Worm (Caenorhabditis elegans) whole organism, L3 larva: ENCODE data around the gene C25E10.12.

Source experiments
- R02D3.7 ChIP-seq: fragments of 150-350 bp; optimal IDR thresholded peaks from 2 replicates; lab custom pipeline; 2014; ENCODE audit warnings: missing biosample characterization, missing genetic modification characterization
- ama-1 ChIP-seq: fragments of 150-350 bp; optimal IDR thresholded peaks from 2 replicates; lab custom pipeline; 2018
- ceh-28 ChIP-seq: fragments of 150-350 bp; optimal IDR thresholded peaks from 2 replicates; lab custom pipeline; 2014; ENCODE audit warnings: missing biosample characterization, missing genetic modification reagents, missing genetic modification characterization
- elt-2 ChIP-seq: sonication (generic microtip); optimal IDR thresholded peaks from 2 replicates; lab custom pipeline; 2016; ENCODE audit warnings: missing genetic modification reagents, mild to moderate bottlenecking, missing genetic modification characterization, missing compliant biosample characterization
- fos-1 ChIP-seq: fragments of 150-350 bp; optimal IDR thresholded peaks from 2 replicates; lab custom pipeline; 2014; ENCODE audit warnings: missing biosample characterization, missing genetic modification characterization
- lin-39 ChIP-seq: fragments of 150-350 bp; optimal IDR thresholded peaks from 2 replicates; lab custom pipeline; 2018; ENCODE audit warnings: missing biosample characterization, missing genetic modification reagents, missing genetic modification characterization
- mdl-1 ChIP-seq: fragments of 150-350 bp; optimal IDR thresholded peaks from 2 replicates; lab custom pipeline; 2014; ENCODE audit warnings: missing biosample characterization, missing genetic modification characterization
- nhr-23 ChIP-seq: fragments of 150-350 bp; optimal IDR thresholded peaks from 2 replicates; lab custom pipeline; 2014; ENCODE audit warnings: missing biosample characterization, missing genetic modification reagents, missing genetic modification characterization
- nhr-237 ChIP-seq: fragments of 150-350 bp; optimal IDR thresholded peaks from 2 replicates; lab custom pipeline; 2014; ENCODE audit warnings: missing biosample characterization, missing genetic modification characterization
- nhr-25 ChIP-seq: sonication (generic microtip); optimal IDR thresholded peaks from 2 replicates; lab custom pipeline; 2017; ENCODE audit warnings: missing biosample characterization, missing genetic modification characterization
- skn-1 ChIP-seq: fragments of 150-350 bp; optimal IDR thresholded peaks from 2 replicates; lab custom pipeline; 2014; ENCODE audit warnings: missing biosample characterization, missing genetic modification characterization

DNA sequence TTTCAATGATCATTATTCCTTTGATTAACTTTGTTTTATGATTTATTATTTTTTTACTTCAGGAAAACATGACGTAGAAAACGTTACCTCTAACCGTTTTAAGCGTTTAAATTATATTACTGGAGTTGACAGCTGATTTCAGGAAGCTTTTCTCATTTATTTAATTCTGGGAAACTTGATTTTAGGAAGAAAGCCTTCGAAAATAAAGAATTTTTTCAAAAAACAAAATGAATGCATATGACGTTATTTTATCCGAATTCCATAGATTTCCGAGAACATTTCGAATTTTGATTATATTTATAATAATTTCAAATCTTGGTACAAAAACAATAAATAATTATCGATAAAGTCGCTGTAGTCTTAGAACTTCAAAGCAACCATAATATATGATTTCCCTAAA is 13.0 kb downstream of the C25E10.12 start:
- TF ChIP-seq mdl-1: no peak
- TF ChIP-seq nhr-25 (tag; lab: Kevin White, UChicago): no peak
- TF ChIP-seq lin-39 (tag; lab: Kevin White, UChicago): no peak
- TF ChIP-seq ceh-28 (tag; lab: Kevin White, UChicago): no peak
- no peak for TF ChIP-seq nhr-23 (tag; lab: Kevin White, UChicago)
- TF ChIP-seq R02D3.7 (tag; lab: Kevin White, UChicago): no peak
- no peak for TF ChIP-seq elt-2 (tag; lab: Kevin White, UChicago)
- TF ChIP-seq skn-1 (tag; lab: Kevin White, UChicago): no peak
- TF ChIP-seq fos-1 (tag; lab: Kevin White, UChicago): no peak
- TF ChIP-seq ama-1: no peak
- no peak for TF ChIP-seq nhr-237
